Fruit fly (Drosophila melanogaster) whole organism, embryonic: Measurements from ENCODE around the gene CG11596.

Experiments
- Abd-B ChIP-seq: fragments of 200-800 bp; sonication (Bioruptor generic); optimal IDR thresholded peaks from 2 replicates; lab custom pipeline; 2018; ENCODE audit warnings: missing biosample characterization, mild to moderate bottlenecking, missing genetic modification characterization, moderate library complexity
- BtbVII ChIP-seq: fragments of 200-800 bp; sonication (Bioruptor generic); optimal IDR thresholded peaks from 3 replicates; lab custom pipeline; 2017; ENCODE audit warnings: missing biosample characterization, mild to moderate bottlenecking, missing genetic modification characterization
- CG11085 ChIP-seq: fragments of 200-800 bp; sonication (Bioruptor generic); IDR thresholded peaks from 2 replicates; pipeline ENCODE4 v1.3.6; 2022; ENCODE audit warnings: missing biosample characterization, missing genetic modification characterization
- CG11093 ChIP-seq: fragments of 200-800 bp; sonication (Bioruptor generic); IDR thresholded peaks from 3 replicates; pipeline ENCODE4 v1.3.6; 2022; ENCODE audit warnings: missing biosample characterization, missing genetic modification characterization
- CG15601 ChIP-seq: fragments of 200-800 bp; sonication (Bioruptor generic); optimal IDR thresholded peaks from 3 replicates; lab custom pipeline; 2019; ENCODE audit warnings: missing biosample characterization, mild to moderate bottlenecking, missing genetic modification characterization, moderate library complexity
- CG17568 ChIP-seq: fragments of 200-800 bp; sonication (Bioruptor generic); optimal IDR thresholded peaks from 2 replicates; lab custom pipeline; 2018; ENCODE audit warnings: missing biosample characterization, mild to moderate bottlenecking, missing genetic modification characterization, moderate library complexity
- CG1792 ChIP-seq: fragments of 200-800 bp; sonication (Bioruptor generic); optimal IDR thresholded peaks from 2 replicates; lab custom pipeline; 2016; ENCODE audit warnings: missing biosample characterization, missing genetic modification characterization
- CG18262 ChIP-seq: fragments of 200-800 bp; optimal IDR thresholded peaks from 3 replicates; lab custom pipeline; 2019; ENCODE audit warnings: missing biosample characterization, mild to moderate bottlenecking, missing genetic modification characterization, moderate library complexity
- CG2120 ChIP-seq: fragments of 200-800 bp; sonication (Bioruptor generic); optimal IDR thresholded peaks from 3 replicates; lab custom pipeline; 2016; ENCODE audit warnings: missing biosample characterization, missing genetic modification characterization
- CG30020 ChIP-seq: fragments of 200-800 bp; optimal IDR thresholded peaks from 2 replicates; lab custom pipeline; 2019; ENCODE audit warnings: missing biosample characterization, mild to moderate bottlenecking, missing genetic modification characterization, moderate library complexity
- CG31224 ChIP-seq: fragments of 200-800 bp; sonication (Bioruptor generic); IDR thresholded peaks from 2 replicates; pipeline ENCODE4 v1.3.6; 2022; ENCODE audit warnings: missing biosample characterization, missing genetic modification characterization
- CG32767 ChIP-seq: fragments of 200-800 bp; sonication (Bioruptor generic); IDR thresholded peaks from 2 replicates; pipeline ENCODE4 v1.3.6; 2022; ENCODE audit warnings: missing biosample characterization, missing genetic modification characterization
- CG3281 ChIP-seq: fragments of 200-800 bp; sonication (Bioruptor generic); optimal IDR thresholded peaks from 3 replicates; lab custom pipeline; 2017; ENCODE audit warnings: missing biosample characterization, mild to moderate bottlenecking, missing genetic modification characterization
- CG33557 ChIP-seq: fragments of 200-800 bp; sonication (Bioruptor generic); optimal IDR thresholded peaks from 2 replicates; lab custom pipeline; 2019; ENCODE audit warnings: missing biosample characterization, mild to moderate bottlenecking, missing genetic modification characterization, moderate library complexity
- CG34376 ChIP-seq: fragments of 200-800 bp; sonication (Bioruptor generic); optimal IDR thresholded peaks from 2 replicates; lab custom pipeline; 2018; ENCODE audit warnings: missing biosample characterization, mild to moderate bottlenecking, missing genetic modification characterization
- CG6813 ChIP-seq: fragments of 200-800 bp; sonication (Bioruptor generic); optimal IDR thresholded peaks from 2 replicates; lab custom pipeline; 2017; ENCODE audit warnings: missing biosample characterization, missing genetic modification characterization, mild to moderate bottlenecking, moderate library complexity, missing genetic modification reagents
- CG7372 ChIP-seq: fragments of 200-800 bp; sonication (Bioruptor generic); IDR thresholded peaks from 2 replicates; pipeline ENCODE4 v1.3.6; 2022; ENCODE audit warnings: missing biosample characterization, missing genetic modification characterization
- CG9437 ChIP-seq: fragments of 200-800 bp; sonication (Bioruptor generic); optimal IDR thresholded peaks from 2 replicates; lab custom pipeline; 2018; ENCODE audit warnings: missing biosample characterization, mild to moderate bottlenecking, missing genetic modification characterization
- CG9797 ChIP-seq: fragments of 200-800 bp; sonication (Bioruptor generic); optimal IDR thresholded peaks from 3 replicates; lab custom pipeline; 2018; ENCODE audit warnings: missing biosample characterization, mild to moderate bottlenecking, missing genetic modification characterization
- D ChIP-seq, 2 experiments: fragments of 200-800 bp in 1 of 2; fragments of >200 bp in 1 of 2; sonication (Bioruptor generic) in 1 of 2; optimal IDR thresholded peaks; 2 replicates in 1 of 2; 3 replicates in 1 of 2; lab custom pipeline; 2017; ENCODE audit warnings: mild to moderate bottlenecking in 1 of 2, missing biosample characterization in 1 of 2, missing genetic modification characterization in 1 of 2, missing genetic modification reagents in 1 of 2
- Dref ChIP-seq: fragments of 200-800 bp; sonication (Bioruptor generic); IDR thresholded peaks from 2 replicates; pipeline ENCODE4 v1.3.6; 2022; ENCODE audit warnings: missing biosample characterization, missing genetic modification characterization
- Ets97D ChIP-seq: fragments of 200-800 bp; sonication (Bioruptor generic); optimal IDR thresholded peaks from 3 replicates; lab custom pipeline; 2016; ENCODE audit warnings: missing biosample characterization, missing genetic modification characterization
- Fer3 ChIP-seq: fragments of 200-800 bp; sonication (Bioruptor generic); optimal IDR thresholded peaks from 2 replicates; lab custom pipeline; 2018; ENCODE audit warnings: missing biosample characterization, mild to moderate bottlenecking, missing genetic modification characterization, moderate library complexity
- HLH4C ChIP-seq: fragments of 200-800 bp; sonication (Bioruptor generic); IDR thresholded peaks from 3 replicates; pipeline ENCODE4 v1.3.6; 2022; ENCODE audit warnings: missing biosample characterization, missing genetic modification characterization; ENCODE audit not compliant: partially characterized antibody
- Hand ChIP-seq: fragments of 200-800 bp; sonication (Bioruptor generic); optimal IDR thresholded peaks from 2 replicates; lab custom pipeline; 2017; ENCODE audit warnings: mild to moderate bottlenecking, missing biosample characterization, missing genetic modification reagents, missing genetic modification characterization
- HmgD ChIP-seq: fragments of 200-800 bp; sonication (Bioruptor generic); optimal IDR thresholded peaks from 3 replicates; lab custom pipeline; 2016; ENCODE audit warnings: missing biosample characterization, missing genetic modification characterization
- Med ChIP-seq: fragments of 200-800 bp; sonication (Bioruptor generic); peaks from one replicate; lab custom pipeline; 2016; ENCODE audit warnings: missing biosample characterization, missing genetic modification characterization, mild to moderate bottlenecking, inconsistent platforms, moderate library complexity
- NC2α ChIP-seq: fragments of 200-800 bp; sonication (Bioruptor generic); optimal IDR thresholded peaks from 2 replicates; lab custom pipeline; 2016; ENCODE audit warnings: missing biosample characterization, missing genetic modification characterization
- NC2β ChIP-seq: fragments of 200-800 bp; sonication (Bioruptor generic); optimal IDR thresholded peaks from 2 replicates; lab custom pipeline; 2016; ENCODE audit warnings: missing biosample characterization, missing genetic modification characterization
- Sox100B ChIP-seq: fragments of 200-800 bp; sonication (Bioruptor generic); optimal IDR thresholded peaks from 3 replicates; lab custom pipeline; 2018; ENCODE audit warnings: missing biosample characterization, mild to moderate bottlenecking, missing genetic modification characterization
- Vsx1 ChIP-seq: fragments of 200-800 bp; sonication (Bioruptor generic); optimal IDR thresholded peaks from 2 replicates; lab custom pipeline; 2017; ENCODE audit warnings: missing biosample characterization, mild to moderate bottlenecking, missing genetic modification characterization, missing genetic modification reagents
- az2 ChIP-seq: fragments of 200-800 bp; sonication (Bioruptor generic); optimal IDR thresholded peaks from 3 replicates; lab custom pipeline; 2016; ENCODE audit warnings: missing biosample characterization, missing genetic modification characterization
- cas ChIP-seq: fragments of 200-800 bp; sonication (Bioruptor generic); IDR thresholded peaks from 2 replicates; pipeline ENCODE4 v1.3.6; 2022; ENCODE audit warnings: missing biosample characterization, missing genetic modification characterization
- caup ChIP-seq: fragments of 200-800 bp; sonication (Bioruptor generic); optimal IDR thresholded peaks from 3 replicates; lab custom pipeline; 2017; ENCODE audit warnings: missing biosample characterization, mild to moderate bottlenecking, missing genetic modification characterization, moderate library complexity; ENCODE audit not compliant: severe bottlenecking
- emc ChIP-seq: fragments of 200-800 bp; sonication (Bioruptor generic); optimal IDR thresholded peaks from 2 replicates; lab custom pipeline; 2016; ENCODE audit warnings: missing biosample characterization, missing genetic modification characterization
- gcm ChIP-seq: fragments of 200-800 bp; sonication (Bioruptor generic); optimal IDR thresholded peaks from 2 replicates; lab custom pipeline; 2019; ENCODE audit warnings: missing biosample characterization, mild to moderate bottlenecking, missing genetic modification characterization, moderate library complexity
- grau ChIP-seq: fragments of 200-800 bp; optimal IDR thresholded peaks from 3 replicates; lab custom pipeline; 2019; ENCODE audit warnings: missing biosample characterization, mild to moderate bottlenecking, missing genetic modification characterization, moderate library complexity
- jumu ChIP-seq: fragments of 200-800 bp; sonication (Bioruptor generic); optimal IDR thresholded peaks from 3 replicates; lab custom pipeline; 2016; ENCODE audit warnings: missing biosample characterization, missing genetic modification characterization
- kni ChIP-seq: fragments of 200-800 bp; sonication (Bioruptor generic); optimal IDR thresholded peaks from 3 replicates; lab custom pipeline; 2017; ENCODE audit warnings: mild to moderate bottlenecking, missing biosample characterization, missing genetic modification reagents, missing genetic modification characterization
- org-1 ChIP-seq: fragments of 200-800 bp; sonication (Bioruptor generic); optimal IDR thresholded peaks from 2 replicates; lab custom pipeline; 2017; ENCODE audit warnings: missing biosample characterization, missing genetic modification characterization
- pros ChIP-seq: fragments of 200-800 bp; sonication (Bioruptor generic); optimal IDR thresholded peaks from 3 replicates; lab custom pipeline; 2019; ENCODE audit warnings: missing biosample characterization, mild to moderate bottlenecking, missing genetic modification characterization, moderate library complexity
- ranshi ChIP-seq: fragments of 200-800 bp; sonication (Bioruptor generic); IDR thresholded peaks from 2 replicates; pipeline ENCODE4 v1.3.6; 2022; ENCODE audit warnings: missing biosample characterization, missing genetic modification characterization
- sisA ChIP-seq: fragments of 200-800 bp; sonication (Bioruptor generic); IDR thresholded peaks from 2 replicates; pipeline ENCODE4 v1.3.6; 2022; ENCODE audit warnings: missing biosample characterization, missing genetic modification characterization
- sob ChIP-seq: fragments of 200-800 bp; sonication (Bioruptor generic); IDR thresholded peaks from 2 replicates; pipeline ENCODE4 v1.3.6; 2022; ENCODE audit warnings: missing biosample characterization, missing genetic modification characterization
- sug ChIP-seq: fragments of 200-800 bp; optimal IDR thresholded peaks from 2 replicates; lab custom pipeline; 2019; ENCODE audit warnings: missing biosample characterization, mild to moderate bottlenecking, missing genetic modification characterization, moderate library complexity
- trh ChIP-seq: fragments of 200-800 bp; sonication (Bioruptor generic); optimal IDR thresholded peaks from 2 replicates; lab custom pipeline; 2016; ENCODE audit warnings: missing biosample characterization, missing genetic modification characterization
- unc-4 ChIP-seq: fragments of 200-800 bp; sonication (Bioruptor generic); IDR thresholded peaks from 2 replicates; pipeline ENCODE4 v1.3.6; 2022; ENCODE audit warnings: missing biosample characterization, missing genetic modification characterization; ENCODE audit not compliant: partially characterized antibody
- vfl ChIP-seq: fragments of 200-800 bp; sonication (Bioruptor generic); optimal IDR thresholded peaks from 2 replicates; lab custom pipeline; 2016; ENCODE audit warnings: missing biosample characterization, missing genetic modification characterization
- zfh2 ChIP-seq: fragments of 200-800 bp; sonication (Bioruptor generic); optimal IDR thresholded peaks from 2 replicates; lab custom pipeline; 2016; ENCODE audit warnings: missing biosample characterization, missing genetic modification characterization

The CG11596 gene

DNA sequence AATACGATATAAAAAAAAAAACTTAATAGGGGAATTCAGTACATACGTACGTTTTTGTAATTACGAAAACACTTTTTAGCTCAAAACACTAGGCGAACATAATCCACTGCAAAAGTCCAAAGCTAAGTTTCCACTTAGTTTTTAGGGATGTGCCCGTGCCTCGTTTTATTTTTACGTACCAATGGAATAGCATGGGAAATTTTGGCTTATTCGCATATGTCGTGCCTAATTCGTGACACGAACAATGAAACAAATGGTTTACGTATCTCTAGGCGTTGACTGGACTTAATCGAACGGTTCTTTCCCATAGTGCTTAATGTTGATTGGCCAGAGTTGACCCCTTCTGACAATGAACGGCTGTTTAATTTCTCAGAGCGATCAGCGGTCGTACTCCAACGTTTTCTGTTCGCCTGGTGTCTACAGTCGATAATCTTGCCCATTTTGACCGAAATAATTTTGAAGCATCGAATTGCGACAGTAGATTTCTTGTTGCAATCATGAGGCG is 47.8 kb upstream of the CG11596 start, which contains the start of gene CG14818 (continued):
- TF ChIP-seq CG9437 (GFP tag; lab: Kevin White, UChicago), result peak; percentile 83
- TF ChIP-seq pros (GFP tag; lab: Kevin White, UChicago), result no peak
- peak; percentile 80 for TF ChIP-seq HLH4C
- TF ChIP-seq CG34376 (GFP tag; lab: Kevin White, UChicago), result peak; percentile 30
- TF ChIP-seq CG7372 (GFP tag; lab: Robert Waterston, UW), result peak; percentile 56
- TF ChIP-seq CG17568, result no peak
- peak; percentile 8 for TF ChIP-seq CG6813
- TF ChIP-seq sug (tag; lab: Kevin White, UChicago), result peak; percentile 31
- no peak for TF ChIP-seq CG31224
- peak; percentile 88 for TF ChIP-seq unc-4 (GFP tag; lab: Robert Waterston, UW)
- peak; percentile 70 for TF ChIP-seq Fer3
- TF ChIP-seq Sox100B, result no peak
- TF ChIP-seq CG32767 (GFP tag; lab: Robert Waterston, UW), result no peak
- TF ChIP-seq ranshi (GFP tag; lab: Robert Waterston, UW), result peak; percentile 60; the same call in 1 of the 2 replicates
- peak; percentile 42 for TF ChIP-seq az2 (GFP tag; lab: Kevin White, UChicago)
- TF ChIP-seq caup (GFP tag; lab: Kevin White, UChicago), result peak; percentile 72
- peak; percentile 55 for TF ChIP-seq CG3281 (GFP tag; lab: Kevin White, UChicago)
- TF ChIP-seq CG18262 (tag; lab: Kevin White, UChicago), result peak; percentile 19
- no peak for TF ChIP-seq D (optimal IDR thresholded peaks at IDR 0.05; lab: Kevin White, UChicago)
- peak; percentile 12 for TF ChIP-seq D (GFP tag; optimal IDR thresholded peaks at IDR 0.05; lab: Kevin White, UChicago)
- no peak for TF ChIP-seq NC2β (GFP tag; lab: Kevin White, UChicago)
- peak; percentile 25 for TF ChIP-seq BtbVII (GFP tag; lab: Kevin White, UChicago)
- TF ChIP-seq gcm (GFP tag; lab: Kevin White, UChicago), result peak; percentile 23
- peak; percentile 48 for TF ChIP-seq Hand (GFP tag; lab: Kevin White, UChicago)
- TF ChIP-seq trh (GFP tag; lab: Kevin White, UChicago), result no peak
- peak; percentile 79 for TF ChIP-seq Abd-B (GFP tag; lab: Kevin White, UChicago)
- peak; percentile 15 for TF ChIP-seq CG15601
- no peak for TF ChIP-seq NC2α (GFP tag; lab: Kevin White, UChicago)
- TF ChIP-seq Dref (GFP tag; lab: Robert Waterston, UW), result no peak
- TF ChIP-seq Ets97D (GFP tag; lab: Kevin White, UChicago), result peak; percentile 51
- peak; percentile 43 for TF ChIP-seq vfl (GFP tag; lab: Kevin White, UChicago)
- peak; percentile 27 for TF ChIP-seq CG1792 (GFP tag; lab: Kevin White, UChicago)
- TF ChIP-seq CG11093, result 0 out of 3 replicates have a peak, but pooled peaks have one; percentile 41
- TF ChIP-seq CG9797 (GFP tag; lab: Kevin White, UChicago), result no peak
- TF ChIP-seq Vsx1 (GFP tag; lab: Kevin White, UChicago), result no peak
- TF ChIP-seq sisA (GFP tag; lab: Robert Waterston, UW), result peak; percentile 52
- TF ChIP-seq sob (GFP tag; lab: Robert Waterston, UW), result peak; percentile 75
- TF ChIP-seq HmgD (GFP tag; lab: Kevin White, UChicago), result no peak
- TF ChIP-seq jumu, result peak; percentile 54
- TF ChIP-seq kni, result no peak
- peak; percentile 51; the same call in 1 of the 2 replicates for TF ChIP-seq cas
- TF ChIP-seq org-1 (GFP tag; lab: Kevin White, UChicago), result no peak
- TF ChIP-seq grau, result peak; percentile 51
- peak; percentile 95 for TF ChIP-seq Med (GFP tag; lab: Kevin White, UChicago)
- no peak for TF ChIP-seq CG30020 (tag; lab: Kevin White, UChicago)
- peak; percentile 67 for TF ChIP-seq CG2120 (GFP tag; lab: Kevin White, UChicago)
- TF ChIP-seq CG11085 (GFP tag; lab: Robert Waterston, UW), result 0 out of 2 replicates have a peak, but pooled peaks have one; percentile 39
- TF ChIP-seq emc, result peak; percentile 12
- peak; percentile 72 for TF ChIP-seq zfh2 (GFP tag; lab: Kevin White, UChicago)
- TF ChIP-seq CG33557 (GFP tag; lab: Kevin White, UChicago), result peak; percentile 33
